Worm (Caenorhabditis elegans): ENCODE data around the gene erp-44.3.

ce11 chrIV:8152145-8152544 is 29.7 kb downstream of the erp-44.3 start, which contains the start of gene faah-2:
- TF ChIP-seq mep-1 (tag; optimal IDR thresholded peaks at IDR 0.05) (no peak), fos-1 (tag; optimal IDR thresholded peaks at IDR 0.05) (no peak), nhr-237 (tag; optimal IDR thresholded peaks at IDR 0.05) (no peak), nhr-77 (tag; optimal IDR thresholded peaks at IDR 0.05) (no peak)

Measured in whole organism, L4 larva.